Fruit fly (Drosophila melanogaster): ENCODE results near the gene CG42680.

dm6 chr2L:14588134-14588533 is at the start of gene CG42680:
- TF ChIP-seq insv (optimal IDR thresholded peaks at IDR 0.05) = no peak
- no peak for TF ChIP-seq h (optimal IDR thresholded peaks at IDR 0.05)

All from Kc167 (cell line).